Fruit fly (Drosophila melanogaster) whole organism, pupa: ENCODE data around the gene Spn28F.

Source experiments
- CG13204 ChIP-seq: fragments of 200-800 bp; sonication (Bioruptor generic); optimal IDR thresholded peaks from 2 replicates; lab custom pipeline; 2018; ENCODE audit warnings: missing biosample characterization, mild to moderate bottlenecking, missing genetic modification characterization, moderate library complexity
- CG14655 ChIP-seq: fragments of 200-800 bp; sonication (Bioruptor generic); optimal IDR thresholded peaks from 3 replicates; lab custom pipeline; 2017; ENCODE audit warnings: mild to moderate bottlenecking, missing biosample characterization, missing genetic modification reagents, missing genetic modification characterization
- CG15710 ChIP-seq: fragments of 200-800 bp; sonication (Bioruptor generic); optimal IDR thresholded peaks from 2 replicates; lab custom pipeline; 2018; ENCODE audit warnings: missing biosample characterization, mild to moderate bottlenecking, missing genetic modification characterization, moderate library complexity
- CG17806 ChIP-seq: fragments of 200-800 bp; sonication (Bioruptor generic); optimal IDR thresholded peaks from 2 replicates; lab custom pipeline; 2018; ENCODE audit warnings: missing biosample characterization, mild to moderate bottlenecking, missing genetic modification characterization, moderate library complexity
- CG32121 ChIP-seq: fragments of 200-800 bp; sonication (Bioruptor generic); IDR thresholded peaks from 2 replicates; pipeline ENCODE4 v1.3.6; 2022; ENCODE audit warnings: missing biosample characterization, missing genetic modification characterization
- CG34367 ChIP-seq: fragments of 200-800 bp; sonication (Bioruptor generic); optimal IDR thresholded peaks from 2 replicates; lab custom pipeline; 2018; ENCODE audit warnings: missing biosample characterization, mild to moderate bottlenecking, missing genetic modification characterization
- CG4496 ChIP-seq: fragments of 200-800 bp; sonication (Bioruptor generic); IDR thresholded peaks from 3 replicates; pipeline ENCODE4 v1.3.6; 2022; ENCODE audit warnings: missing biosample characterization, missing genetic modification characterization
- D1 ChIP-seq: fragments of 200-800 bp; sonication (Bioruptor generic); optimal IDR thresholded peaks from 2 replicates; lab custom pipeline; 2018; ENCODE audit warnings: missing biosample characterization, mild to moderate bottlenecking, missing genetic modification characterization, moderate library complexity
- EcR ChIP-seq: fragments of 200-800 bp; sonication (Bioruptor generic); optimal IDR thresholded peaks from 3 replicates; lab custom pipeline; 2019; ENCODE audit warnings: missing biosample characterization, missing genetic modification characterization, mild to moderate bottlenecking, moderate library complexity, missing genetic modification reagents
- Pif1A ChIP-seq: fragments of 200-800 bp; sonication (Bioruptor generic); optimal IDR thresholded peaks from 3 replicates; lab custom pipeline; 2016; ENCODE audit warnings: missing biosample characterization, missing genetic modification characterization
- Pif1B ChIP-seq: fragments of 200-800 bp; sonication (Bioruptor generic); optimal IDR thresholded peaks from 3 replicates; lab custom pipeline; 2016; ENCODE audit warnings: missing biosample characterization, missing genetic modification characterization
- Snoo ChIP-seq: fragments of 200-800 bp; sonication (Bioruptor generic); optimal IDR thresholded peaks from 3 replicates; lab custom pipeline; 2017; ENCODE audit warnings: missing biosample characterization, mild to moderate bottlenecking, missing genetic modification characterization, inconsistent platforms
- gl ChIP-seq: fragments of 200-800 bp; sonication (Bioruptor generic); optimal IDR thresholded peaks from 2 replicates; lab custom pipeline; 2018; ENCODE audit warnings: missing biosample characterization, mild to moderate bottlenecking, missing genetic modification characterization
- rn ChIP-seq: fragments of 200-800 bp; sonication (Bioruptor generic); IDR thresholded peaks from 2 replicates; pipeline ENCODE4 v1.3.6; 2022; ENCODE audit warnings: missing biosample characterization, missing genetic modification characterization

DNA sequence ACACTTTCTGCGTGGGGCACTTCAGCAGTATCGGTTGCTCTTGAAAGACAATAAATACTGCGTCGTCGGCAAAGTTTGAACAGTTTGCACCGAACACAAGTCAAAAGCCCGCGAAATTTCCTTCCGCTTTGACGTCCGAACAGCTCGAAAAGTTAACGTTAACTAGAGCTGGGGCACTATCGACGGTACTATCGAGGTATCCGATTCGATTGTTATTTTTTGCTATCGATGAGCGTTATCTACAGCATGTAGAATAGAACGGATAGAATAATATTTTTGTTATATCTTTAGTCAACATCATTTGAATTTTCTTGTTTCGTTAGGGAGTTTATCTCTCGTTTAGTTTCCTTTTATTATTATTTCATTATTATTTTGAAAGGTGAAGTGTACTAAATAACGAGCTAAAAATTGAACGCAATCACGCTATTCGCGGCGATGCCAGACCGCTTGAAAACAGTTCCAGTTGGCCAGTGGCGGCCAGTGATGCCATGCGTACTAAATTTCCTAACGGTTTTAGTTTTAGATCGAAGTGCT, 1.8 kb downstream of the Spn28F start, which contains the start of gene Pvr:
- TF ChIP-seq D1 (tag; lab: Kevin White, UChicago) (no peak), CG13204 (GFP tag; lab: Kevin White, UChicago) (no peak), CG32121 (no peak), CG14655 (GFP tag; lab: Kevin White, UChicago) (no peak), CG4496 (GFP tag; lab: Robert Waterston, UW) (no peak), EcR (GFP tag; lab: Kevin White, UChicago) (no peak), CG17806 (tag; lab: Kevin White, UChicago) (no peak), Pif1A (GFP tag; lab: Kevin White, UChicago) (no peak), Snoo (no peak), CG34367 (tag; lab: Kevin White, UChicago) (no peak), gl (no peak), Pif1B (no peak), CG15710 (tag; lab: Kevin White, UChicago) (no peak), rn (GFP tag; lab: Robert Waterston, UW) (no peak)
